Fruit fly (Drosophila melanogaster): ENCODE measurements around the gene primo-1.

Gene primo-1

dm6 chr3R:13665992-13666391 lies 45.6 kb downstream of the primo-1 start:
- TF ChIP-seq svp (GFP tag) (no peak), Eip75B (GFP tag; optimal IDR thresholded peaks at IDR 0.05) (no peak), Met (GFP tag; optimal IDR thresholded peaks at IDR 0.05) (no peak), Gug (GFP tag; IDR thresholded peaks at IDR 0.05) (no peak), Blimp-1 (GFP tag; optimal IDR thresholded peaks at IDR 0.05) (no peak), CG1621 (tag; optimal IDR thresholded peaks at IDR 0.05) (no peak), esn (GFP tag; optimal IDR thresholded peaks at IDR 0.05) (no peak), fkh (GFP tag; optimal IDR thresholded peaks at IDR 0.05) (no peak), CG6808 (GFP tag; optimal IDR thresholded peaks at IDR 0.05) (no peak), CG8319 (GFP tag; optimal IDR thresholded peaks at IDR 0.05) (no peak), CG4318 (GFP tag; optimal IDR thresholded peaks at IDR 0.05) (no peak), Ets21C (GFP tag; optimal IDR thresholded peaks at IDR 0.05) (no peak), CG7368 (GFP tag; optimal IDR thresholded peaks at IDR 0.05) (no peak), CG11294 (GFP tag; IDR thresholded peaks at IDR 0.05) (no peak), acj6 (GFP tag; optimal IDR thresholded peaks at IDR 0.05) (no peak), Hr4 (GFP tag; optimal IDR thresholded peaks at IDR 0.05) (no peak)

DNA sequence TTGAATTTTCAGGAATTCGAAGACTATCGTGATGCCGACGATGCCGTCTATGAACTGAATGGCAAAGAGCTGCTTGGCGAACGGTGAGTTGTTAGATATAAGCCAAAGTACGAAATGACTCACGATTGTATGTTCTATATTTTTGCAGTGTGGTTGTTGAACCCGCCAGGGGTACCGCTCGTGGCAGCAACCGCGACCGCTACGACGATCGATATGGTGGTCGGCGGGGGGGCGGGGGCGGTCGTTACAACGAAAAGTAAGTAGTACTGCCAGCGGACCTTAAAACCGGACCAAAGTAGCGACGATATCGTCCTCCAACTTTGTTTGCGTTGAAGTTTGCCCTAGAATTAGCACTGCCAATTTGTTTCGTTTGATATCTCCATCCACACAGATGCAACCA lies 49.5 kb downstream of the primo-1 start:
- TF ChIP-seq svp (GFP tag) (no peak), Hr39 (GFP tag; optimal IDR thresholded peaks at IDR 0.05) (no peak), eg (GFP tag; IDR thresholded peaks at IDR 0.05) (no peak), net (GFP tag; optimal IDR thresholded peaks at IDR 0.05) (no peak), dac (GFP tag; optimal IDR thresholded peaks at IDR 0.05) (no peak), OdsH (GFP tag; optimal IDR thresholded peaks at IDR 0.05) (no peak), Eip75B (GFP tag; optimal IDR thresholded peaks at IDR 0.05) (no peak), pdm3 (GFP tag; optimal IDR thresholded peaks at IDR 0.05) (no peak), topi (GFP tag; optimal IDR thresholded peaks at IDR 0.05) (no peak), acj6 (GFP tag; optimal IDR thresholded peaks at IDR 0.05) (no peak), CG8632 (GFP tag; optimal IDR thresholded peaks at IDR 0.05) (no peak), Ets96B (tag; optimal IDR thresholded peaks at IDR 0.05) (no peak), achi (GFP tag; optimal IDR thresholded peaks at IDR 0.05) (no peak), Eip93F (GFP tag; optimal IDR thresholded peaks at IDR 0.05) (no peak), CG6276 (GFP tag; optimal IDR thresholded peaks at IDR 0.05) (no peak)

DNA sequence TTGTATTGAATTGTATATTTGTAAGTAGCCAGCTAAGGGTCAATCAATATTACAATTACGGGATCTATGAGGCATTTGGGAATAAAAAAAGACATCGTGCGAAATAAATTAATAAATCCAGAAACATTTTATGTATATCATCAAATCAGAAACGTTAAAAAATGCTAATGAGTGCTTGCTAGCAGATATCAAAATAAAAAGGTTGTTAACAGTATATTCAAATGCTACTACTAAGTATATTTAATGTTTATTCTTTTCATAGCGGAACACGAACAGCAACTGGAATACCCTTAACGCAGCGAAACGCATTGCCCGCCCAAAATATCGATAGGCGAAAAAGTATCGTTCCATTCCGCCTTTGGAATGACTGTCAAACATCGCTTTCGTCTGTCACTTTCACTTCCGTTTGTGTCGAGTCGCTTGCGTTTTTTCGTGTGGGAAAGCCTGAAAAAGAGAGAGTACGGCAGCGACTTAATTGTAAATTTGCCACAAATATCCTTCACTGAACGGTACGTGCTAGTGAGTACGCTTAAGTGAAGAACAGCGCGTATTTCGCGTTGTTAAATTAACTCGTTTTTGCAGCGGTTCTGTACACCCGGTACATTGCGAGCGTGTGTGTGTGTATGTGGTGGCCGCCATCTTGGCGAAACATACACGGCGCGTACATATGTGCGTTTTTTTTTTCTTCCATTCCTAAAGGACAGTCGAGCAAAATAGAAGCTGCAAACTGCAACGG lies 50.5 kb downstream of the primo-1 start, which contains the start of gene B52:
TSS of gene B52 (plus strand) at position 388 of the 736 bp plus-strand sequence.
- peak; percentile 77 for TF ChIP-seq vri (GFP tag; optimal IDR thresholded peaks at IDR 0.05)
- peak; percentile 66 for TF ChIP-seq CG31627 (GFP tag; optimal IDR thresholded peaks at IDR 0.05)
- TF ChIP-seq fkh (GFP tag; optimal IDR thresholded peaks at IDR 0.05): no peak
- no peak for TF ChIP-seq Hr38 (GFP tag; optimal IDR thresholded peaks at IDR 0.05)
- TF ChIP-seq CG3919 (GFP tag; optimal IDR thresholded peaks at IDR 0.05): peak; percentile 69
- TF ChIP-seq OdsH (GFP tag; optimal IDR thresholded peaks at IDR 0.05): peak; percentile 42
- peak; percentile 59 for TF ChIP-seq CG9139 (GFP tag; optimal IDR thresholded peaks at IDR 0.05)
- TF ChIP-seq dsx (GFP tag; optimal IDR thresholded peaks at IDR 0.05; ENCODE audit: poor library complexity, severe bottlenecking): no peak
- TF ChIP-seq Sox14 (GFP tag; optimal IDR thresholded peaks at IDR 0.05): peak; percentile 48
- TF ChIP-seq CG8632 (GFP tag; optimal IDR thresholded peaks at IDR 0.05): peak; percentile 58
- TF ChIP-seq dac (GFP tag; optimal IDR thresholded peaks at IDR 0.05): no peak
- peak; percentile 68 for TF ChIP-seq net (GFP tag; optimal IDR thresholded peaks at IDR 0.05)
- TF ChIP-seq Blimp-1 (GFP tag; optimal IDR thresholded peaks at IDR 0.05): peak; percentile 94
- TF ChIP-seq CG8119 (GFP tag; IDR thresholded peaks at IDR 0.05): no peak
- TF ChIP-seq Ets96B (tag; optimal IDR thresholded peaks at IDR 0.05): peak; percentile 3
- TF ChIP-seq CG32006 (GFP tag; optimal IDR thresholded peaks at IDR 0.05): peak; percentile 52
- peak; percentile 70 for TF ChIP-seq topi (GFP tag; optimal IDR thresholded peaks at IDR 0.05)
- peak; percentile 62; the same call in 2 of the 3 replicates for TF ChIP-seq eg (GFP tag; IDR thresholded peaks at IDR 0.05)
- TF ChIP-seq Sox15 (GFP tag; optimal IDR thresholded peaks at IDR 0.05): peak; percentile 26
- TF ChIP-seq cyc (GFP tag; optimal IDR thresholded peaks at IDR 0.05): peak; percentile 53
- peak; percentile 52 for TF ChIP-seq CG7368 (GFP tag; optimal IDR thresholded peaks at IDR 0.05)
- peak; percentile 55 for TF ChIP-seq acj6 (GFP tag; optimal IDR thresholded peaks at IDR 0.05)
- peak; percentile 75 for TF ChIP-seq esn (GFP tag; optimal IDR thresholded peaks at IDR 0.05)
- peak; percentile 51 for TF ChIP-seq pdm3 (GFP tag; optimal IDR thresholded peaks at IDR 0.05)
- TF ChIP-seq Lpt (GFP tag; optimal IDR thresholded peaks at IDR 0.05): no peak
- no peak for TF ChIP-seq CG11902 (GFP tag; optimal IDR thresholded peaks at IDR 0.05)
- TF ChIP-seq Hr4 (GFP tag; optimal IDR thresholded peaks at IDR 0.05): peak; percentile 22
- peak; percentile 66 for TF ChIP-seq CG6808 (GFP tag; optimal IDR thresholded peaks at IDR 0.05)
- peak; percentile 11 for TF ChIP-seq Ets21C (GFP tag; optimal IDR thresholded peaks at IDR 0.05)
- peak; percentile 22 for TF ChIP-seq CG8319 (GFP tag; optimal IDR thresholded peaks at IDR 0.05)
- no peak for TF ChIP-seq CG4318 (GFP tag; optimal IDR thresholded peaks at IDR 0.05)
- peak; percentile 44; the same call in 1 of the 2 replicates for TF ChIP-seq CG15336 (GFP tag; IDR thresholded peaks at IDR 0.05)
- peak; percentile 99 for TF ChIP-seq achi (GFP tag; optimal IDR thresholded peaks at IDR 0.05)
- peak; percentile 83 for TF ChIP-seq CG6854 (GFP tag; optimal IDR thresholded peaks at IDR 0.05)
- no peak for TF ChIP-seq CG6276 (GFP tag; optimal IDR thresholded peaks at IDR 0.05)
- TF ChIP-seq Hr39 (GFP tag; optimal IDR thresholded peaks at IDR 0.05): peak; percentile 59
